Fruit fly (Drosophila melanogaster): Measurements from ENCODE around the gene CG9672.

dm6 chrX:16753066-16753465, 46.4 kb upstream of the CG9672 start:
- no peak for TF ChIP-seq usp (GFP tag; optimal IDR thresholded peaks at IDR 0.05)
- TF ChIP-seq CG8478 (optimal IDR thresholded peaks at IDR 0.05) = no peak
- no peak for TF ChIP-seq psq (optimal IDR thresholded peaks at IDR 0.05)
- no peak for TF ChIP-seq Dll (optimal IDR thresholded peaks at IDR 0.05)
- no peak for TF ChIP-seq pan (optimal IDR thresholded peaks at IDR 0.05)
